Worm (Caenorhabditis elegans): Measurements from ENCODE around the gene F11D5.1.

F11D5.1 gene

ce11 chrX:3291948-3292347 lies 41.0 kb upstream of the F11D5.1 start:
- TF ChIP-seq pros-1 (tag; optimal IDR thresholded peaks at IDR 0.05), result no peak

DNA sequence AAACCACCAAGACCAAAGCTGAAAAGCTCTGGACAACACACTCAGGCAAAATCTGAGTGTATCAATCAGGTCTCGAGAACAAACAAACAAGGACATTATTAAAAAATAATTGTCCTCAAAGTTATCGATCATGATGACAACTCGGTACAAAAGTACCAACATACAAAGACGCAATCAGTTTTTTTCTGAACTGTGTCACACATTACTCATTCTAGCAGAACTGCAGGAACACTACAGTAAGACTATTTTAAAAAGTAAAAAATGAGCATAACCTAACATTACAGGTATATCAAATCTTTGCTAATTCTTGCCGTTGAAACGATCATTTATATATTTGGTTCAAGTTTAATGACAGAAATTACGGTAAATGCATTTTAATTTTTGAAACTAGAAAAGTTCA lies 36.7 kb upstream of the F11D5.1 start, which contains the start of gene K09C4.2:
TSS of gene K09C4.2 (plus strand) at position 301 of the 400 bp plus-strand sequence.
- TF ChIP-seq rnt-1 (tag; optimal IDR thresholded peaks at IDR 0.05), result no peak

DNA sequence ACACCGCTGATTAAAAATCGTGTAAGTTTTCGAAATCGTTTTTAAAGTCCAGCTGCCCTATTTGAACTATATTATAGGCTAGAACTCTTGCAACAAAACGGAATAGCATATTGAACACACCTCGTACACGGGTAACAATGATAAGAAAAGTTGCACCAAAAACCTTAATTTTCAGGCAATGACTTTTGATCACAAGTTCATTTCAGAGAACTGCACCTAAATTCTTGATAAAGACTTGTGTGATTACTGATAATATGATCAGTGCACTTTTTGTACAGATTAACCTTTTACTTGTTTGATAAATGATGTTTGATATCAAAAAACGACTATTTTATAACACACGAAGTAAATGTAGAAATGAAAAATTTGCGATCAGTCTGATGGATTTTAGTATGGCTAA lies 35.1 kb upstream of the F11D5.1 start:
- TF ChIP-seq elt-2 (tag; optimal IDR thresholded peaks at IDR 0.05) (peak; percentile 57), unc-3 (GFP tag; conservative IDR thresholded peaks at IDR 0.05) (no peak), unc-3 (tag; optimal IDR thresholded peaks at IDR 0.05) (no peak)

DNA sequence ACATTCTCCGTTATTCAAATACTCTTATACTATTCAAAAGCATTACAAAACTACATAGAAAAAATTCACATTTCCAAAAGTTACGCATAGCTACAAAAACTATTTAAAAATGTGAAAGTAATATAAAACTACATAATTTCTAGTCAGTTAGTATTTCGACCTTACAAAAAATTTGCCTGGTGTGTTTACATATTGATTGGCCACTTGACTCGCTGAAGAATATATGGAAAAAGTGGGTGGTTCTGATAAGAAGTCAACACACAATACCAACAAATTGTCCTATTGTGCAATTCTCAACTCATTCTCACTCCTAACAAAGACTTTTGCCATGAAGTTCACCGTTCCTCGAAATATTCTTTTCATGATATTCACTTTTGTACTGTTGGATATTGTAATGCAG lies 34.3 kb upstream of the F11D5.1 start, which contains the start of gene K09C4.1:
TSS of gene K09C4.1 (plus strand) at position 301 of the 400 bp plus-strand sequence.
- TF ChIP-seq ceh-34 (tag; optimal IDR thresholded peaks at IDR 0.05), result no peak
- TF ChIP-seq hlh-15 (tag; optimal IDR thresholded peaks at IDR 0.05), result no peak

DNA sequence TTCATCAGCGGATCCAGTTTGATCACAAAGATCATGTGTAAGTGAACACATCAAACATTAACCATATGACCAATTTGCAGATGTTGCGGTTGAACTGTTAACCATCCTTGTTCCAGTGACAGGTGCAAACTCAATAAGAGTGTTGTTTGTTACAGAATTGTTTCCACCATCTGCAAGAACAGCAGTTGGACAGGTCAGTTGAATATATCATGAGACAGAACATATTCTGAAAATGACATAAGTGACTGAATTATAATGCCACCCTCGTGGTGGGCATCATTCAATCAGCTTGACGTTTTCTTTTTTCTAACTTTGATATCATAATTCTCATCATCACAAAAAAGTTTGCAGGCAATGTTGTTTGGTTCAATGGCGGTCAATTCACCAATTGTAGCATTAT lies 32.3 kb upstream of the F11D5.1 start:
- no peak for TF ChIP-seq dmd-4 (tag; optimal IDR thresholded peaks at IDR 0.05; ENCODE audit: borderline replicate concordance)
- no peak for TF ChIP-seq npax-4 (tag; optimal IDR thresholded peaks at IDR 0.05)
- no peak for TF ChIP-seq ceh-24 (tag; optimal IDR thresholded peaks at IDR 0.05)
- TF ChIP-seq hlh-30 (tag; optimal IDR thresholded peaks at IDR 0.05; ENCODE audit: insufficient read depth), result no peak
- no peak for TF ChIP-seq K02D7.2 (tag; optimal IDR thresholded peaks at IDR 0.05)
- TF ChIP-seq hlh-13 (GFP tag; optimal IDR thresholded peaks at IDR 0.05), result no peak
- TF ChIP-seq fkh-10 (GFP tag; optimal IDR thresholded peaks at IDR 0.05), result no peak
- TF ChIP-seq unc-3 (GFP tag; conservative IDR thresholded peaks at IDR 0.05), result no peak
- no peak for TF ChIP-seq unc-3 (tag; optimal IDR thresholded peaks at IDR 0.05)
- no peak for TF ChIP-seq K09A11.1 (tag; optimal IDR thresholded peaks at IDR 0.05; ENCODE audit: insufficient read depth)
- no peak for TF ChIP-seq ceh-14 (tag; optimal IDR thresholded peaks at IDR 0.05)
- TF ChIP-seq nfya-1 (tag; optimal IDR thresholded peaks at IDR 0.05), result no peak

- TF ChIP-seq ref-2 (tag; optimal IDR thresholded peaks at IDR 0.05) (no peak), fkh-6 (tag; optimal IDR thresholded peaks at IDR 0.05) (no peak), lim-6 (tag; optimal IDR thresholded peaks at IDR 0.05) (no peak), sox-4 (tag; optimal IDR thresholded peaks at IDR 0.05) (no peak), odd-2 (tag; optimal IDR thresholded peaks at IDR 0.05) (no peak), ceh-30 (tag; optimal IDR thresholded peaks at IDR 0.05) (no peak), ceh-48 (tag; optimal IDR thresholded peaks at IDR 0.05) (no peak), mec-3 (tag; optimal IDR thresholded peaks at IDR 0.05; ENCODE audit: borderline replicate concordance) (no peak)
These were observed 31.2 kb upstream of the F11D5.1 start, which contains the start of gene F11D5.5 for ce11 chrX:3301770-3302169. F11D5.5 (plus strand) TSS chrX:3302070.

DNA sequence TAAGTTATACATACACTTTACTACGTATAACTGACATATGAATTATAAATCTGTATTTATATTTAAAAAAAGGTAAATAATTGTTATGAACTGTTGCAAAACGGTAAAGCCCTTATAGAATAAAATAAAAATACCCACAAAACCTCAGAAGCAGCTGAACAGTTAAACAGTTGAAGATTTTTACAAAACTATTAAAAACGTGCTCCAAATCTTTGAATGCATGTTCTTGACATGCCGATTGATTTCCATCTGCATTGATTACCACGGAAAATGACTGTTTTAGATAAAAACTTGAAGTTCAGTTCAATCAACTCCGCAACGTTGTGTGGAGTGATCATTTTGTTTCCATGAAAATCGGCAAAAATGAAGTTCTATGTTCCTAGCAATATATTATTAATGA lies 28.9 kb upstream of the F11D5.1 start, which contains the start of gene F11D5.7:
TSS of gene F11D5.7 (plus strand) at position 301 of the 400 bp plus-strand sequence.
- TF ChIP-seq ref-2 (tag; optimal IDR thresholded peaks at IDR 0.05) (no peak), nhr-232 (tag; optimal IDR thresholded peaks at IDR 0.05) (no peak), hlh-15 (tag; optimal IDR thresholded peaks at IDR 0.05) (no peak), lim-6 (tag; optimal IDR thresholded peaks at IDR 0.05) (no peak), fkh-6 (tag; optimal IDR thresholded peaks at IDR 0.05) (no peak), ceh-19 (GFP tag; optimal IDR thresholded peaks at IDR 0.05) (no peak), eyg-1 (tag; optimal IDR thresholded peaks at IDR 0.05) (no peak), mec-3 (tag; optimal IDR thresholded peaks at IDR 0.05; ENCODE audit: borderline replicate concordance) (no peak), C08G9.2 (tag; optimal IDR thresholded peaks at IDR 0.05) (no peak), nfya-1 (tag; optimal IDR thresholded peaks at IDR 0.05) (no peak), unc-55 (GFP tag; optimal IDR thresholded peaks at IDR 0.05) (no peak), zip-5 (tag; optimal IDR thresholded peaks at IDR 0.05) (no peak), nhr-11 (tag; optimal IDR thresholded peaks at IDR 0.05) (no peak), elt-2 (tag; optimal IDR thresholded peaks at IDR 0.05) (no peak), ceh-18 (tag; optimal IDR thresholded peaks at IDR 0.05) (no peak), dve-1 (tag; optimal IDR thresholded peaks at IDR 0.05) (no peak), ceh-31 (tag; optimal IDR thresholded peaks at IDR 0.05) (no peak), pqm-1 (tag; optimal IDR thresholded peaks at IDR 0.05) (no peak)
